Worm (Caenorhabditis elegans) whole organism, midembryonic: ENCODE measurements around the gene ptp-3.

Experiments
- cog-1 ChIP-seq: sonication (generic microtip); optimal IDR thresholded peaks from 2 replicates; lab custom pipeline; 2016; ENCODE audit warnings: missing genetic modification characterization, missing compliant biosample characterization
- flt-1 ChIP-seq: fragments of 200-800 bp; sonication (Bioruptor generic); IDR thresholded peaks from 2 replicates; pipeline ENCODE4 v1.3.6; 2022; ENCODE audit warnings: missing genetic modification characterization, missing compliant biosample characterization
- med-1 ChIP-seq: sonication (generic microtip); optimal IDR thresholded peaks from 2 replicates; lab custom pipeline; 2017; ENCODE audit warnings: missing genetic modification characterization, mild to moderate bottlenecking, missing compliant biosample characterization, antibody characterized with exemption, missing genetic modification reagents; ENCODE audit not compliant: insufficient read depth
- ref-1 ChIP-seq: fragments of 200-800 bp; sonication (Bioruptor generic); conservative IDR thresholded peaks from 2 replicates; pipeline ENCODE4 v1.3.6; 2022; ENCODE audit warnings: missing genetic modification reagents, missing genetic modification characterization, missing compliant biosample characterization
- ztf-29 ChIP-seq: fragments of 200-800 bp; sonication (Bioruptor generic); IDR thresholded peaks from 2 replicates; pipeline ENCODE4 v1.3.6; 2022; ENCODE audit warnings: missing genetic modification reagents, missing genetic modification characterization, missing compliant biosample characterization

DNA sequence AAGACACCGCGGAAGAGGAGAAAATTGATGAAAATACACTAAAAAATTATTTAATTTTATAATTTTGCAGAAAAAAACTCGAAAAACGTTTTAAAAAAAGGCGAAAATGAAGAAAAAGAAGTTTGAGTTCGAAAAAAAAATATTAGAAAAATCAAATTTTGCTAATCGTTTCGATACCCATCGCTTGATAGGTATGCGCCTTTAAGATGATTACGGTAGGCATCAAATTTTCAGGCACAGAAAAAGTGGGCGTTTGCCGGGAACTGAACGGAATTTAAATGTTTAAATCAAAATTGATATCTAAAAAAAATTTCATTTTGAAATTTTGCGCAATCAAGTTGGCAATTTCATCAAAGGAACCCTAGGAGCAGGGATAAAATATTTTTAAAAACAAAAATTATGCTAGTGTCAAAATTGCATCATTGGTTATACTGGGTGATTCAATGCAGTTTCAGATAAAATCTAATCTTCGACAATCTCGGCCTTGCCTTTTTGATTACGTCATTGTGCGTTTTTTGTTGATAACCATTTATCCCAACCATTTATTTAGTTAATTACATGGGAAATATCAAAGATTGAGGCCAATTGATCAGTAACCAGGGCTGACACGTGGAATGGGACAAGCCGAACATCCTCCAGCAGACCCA is 68.3 kb downstream of the ptp-3 start:
- TF ChIP-seq ztf-29 (GFP tag; lab: Robert Waterston, UW), result no peak
- no peak for TF ChIP-seq ref-1 (GFP tag; lab: Robert Waterston, UW)
- no peak for TF ChIP-seq flt-1 (GFP tag; lab: Robert Waterston, UW)
- no peak for TF ChIP-seq med-1
- TF ChIP-seq cog-1, result no peak
